Fruit fly (Drosophila melanogaster): ENCODE data around the gene ttm2.
A peak's percentile ranks its signal among the peaks of the same experiment; 100 is the strongest.

The ttm2 gene

dm6 chr3L:265808-266207 lies 9.1 kb upstream of the ttm2 start, which contains the start of gene CG34263:
Gene CG34263 (minus strand): TSS chr3L:265908.
- TF ChIP-seq woc (GFP tag; optimal IDR thresholded peaks at IDR 0.05) = no peak
- no peak for TF ChIP-seq Hr83 (GFP tag; optimal IDR thresholded peaks at IDR 0.05; ENCODE audit: poor library complexity, severe bottlenecking)
- TF ChIP-seq CG9705 (GFP tag; optimal IDR thresholded peaks at IDR 0.05) = no peak
- no peak for TF ChIP-seq rgr (GFP tag; optimal IDR thresholded peaks at IDR 0.05)
- no peak for TF ChIP-seq foxo (GFP tag; optimal IDR thresholded peaks at IDR 0.05)
- TF ChIP-seq tai (GFP tag; optimal IDR thresholded peaks at IDR 0.05) = no peak
- TF ChIP-seq psq (GFP tag; optimal IDR thresholded peaks at IDR 0.05) = no peak
- no peak for TF ChIP-seq CG32264 (GFP tag; optimal IDR thresholded peaks at IDR 0.05)
- TF ChIP-seq pan (optimal IDR thresholded peaks at IDR 0.05) = no peak
- TF ChIP-seq sage (GFP tag; optimal IDR thresholded peaks at IDR 0.05) = no peak
- TF ChIP-seq OdsH (GFP tag; optimal IDR thresholded peaks at IDR 0.05) = no peak
- no peak for TF ChIP-seq Myc (optimal IDR thresholded peaks at IDR 0.05)
- no peak for TF ChIP-seq Dif (GFP tag; optimal IDR thresholded peaks at IDR 0.05; ENCODE audit: partially characterized antibody)

- TF ChIP-seq dsf (GFP tag; optimal IDR thresholded peaks at IDR 0.05; ENCODE audit: borderline replicate concordance) = no peak
- TF ChIP-seq usp (GFP tag; optimal IDR thresholded peaks at IDR 0.05) = no peak
- TF ChIP-seq dmrt93B (GFP tag; optimal IDR thresholded peaks at IDR 0.05) = no peak
- TF ChIP-seq fru (GFP tag; optimal IDR thresholded peaks at IDR 0.05) = no peak
- TF ChIP-seq sv (GFP tag; optimal IDR thresholded peaks at IDR 0.05) = no peak
- TF ChIP-seq Myc (optimal IDR thresholded peaks at IDR 0.05) = no peak
- TF ChIP-seq lola (GFP tag; optimal IDR thresholded peaks at IDR 0.05) = no peak
- no peak for TF ChIP-seq woc (GFP tag; optimal IDR thresholded peaks at IDR 0.05)
- no peak for TF ChIP-seq Abd-B (GFP tag; optimal IDR thresholded peaks at IDR 0.05)
- no peak for TF ChIP-seq psq (GFP tag; optimal IDR thresholded peaks at IDR 0.05)
- TF ChIP-seq br (GFP tag; optimal IDR thresholded peaks at IDR 0.05) = no peak
- TF ChIP-seq Dif (GFP tag; optimal IDR thresholded peaks at IDR 0.05; ENCODE audit: partially characterized antibody) = no peak
- TF ChIP-seq sage (GFP tag; optimal IDR thresholded peaks at IDR 0.05) = no peak
- TF ChIP-seq CrebA (GFP tag; optimal IDR thresholded peaks at IDR 0.05; ENCODE audit: borderline replicate concordance) = no peak
- TF ChIP-seq CG32264 (GFP tag; optimal IDR thresholded peaks at IDR 0.05) = no peak
- no peak for TF ChIP-seq Vsx2 (GFP tag; optimal IDR thresholded peaks at IDR 0.05; ENCODE audit: partially characterized antibody)
- no peak for TF ChIP-seq Dfd (GFP tag; optimal IDR thresholded peaks at IDR 0.05)
Measured at dm6 chr3L:267083-267482, 7.9 kb upstream of the ttm2 start, which contains the start of gene miple1. Gene miple1 (plus strand): TSS chr3L:267299.

- TF ChIP-seq CrebA (GFP tag; optimal IDR thresholded peaks at IDR 0.05; ENCODE audit: borderline replicate concordance) = no peak
- no peak for TF ChIP-seq Mio (GFP tag; optimal IDR thresholded peaks at IDR 0.05)
Measured at dm6 chr3L:267618-268017, 7.3 kb upstream of the ttm2 start.

dm6 chr3L:270760-271500 lies 4.0 kb upstream of the ttm2 start, which contains the start of gene miple2:
Gene miple2 (plus strand): TSS chr3L:271200.
- peak; percentile 22 for TF ChIP-seq Hnf4 (GFP tag; optimal IDR thresholded peaks at IDR 0.05)
- peak; percentile 71 for TF ChIP-seq fru (GFP tag; optimal IDR thresholded peaks at IDR 0.05)
- peak; percentile 49 for TF ChIP-seq sage (GFP tag; optimal IDR thresholded peaks at IDR 0.05)
- no peak for TF ChIP-seq usp (GFP tag; optimal IDR thresholded peaks at IDR 0.05)
- TF ChIP-seq psq (GFP tag; optimal IDR thresholded peaks at IDR 0.05) = peak; percentile 45
- TF ChIP-seq h (GFP tag; optimal IDR thresholded peaks at IDR 0.05) = peak; percentile 70
- TF ChIP-seq N (GFP tag; optimal IDR thresholded peaks at IDR 0.05) = no peak
- peak; percentile 61 for TF ChIP-seq ey (GFP tag; optimal IDR thresholded peaks at IDR 0.05)
- peak; percentile 56 for TF ChIP-seq rgr (GFP tag; optimal IDR thresholded peaks at IDR 0.05)
- no peak for TF ChIP-seq Myc (optimal IDR thresholded peaks at IDR 0.05)
- TF ChIP-seq Vsx2 (GFP tag; optimal IDR thresholded peaks at IDR 0.05; ENCODE audit: partially characterized antibody) = no peak
- no peak for TF ChIP-seq brk (GFP tag; optimal IDR thresholded peaks at IDR 0.05)
- TF ChIP-seq Mio (GFP tag; optimal IDR thresholded peaks at IDR 0.05) = no peak
- no peak for TF ChIP-seq dl (GFP tag; optimal IDR thresholded peaks at IDR 0.05; ENCODE audit: insufficient read depth in 1 of 2, partially characterized antibody in 2 of 2)
- TF ChIP-seq dmrt93B (GFP tag; optimal IDR thresholded peaks at IDR 0.05) = peak; percentile 43
- peak in 1 of 2 experiments; percentile 64 for TF ChIP-seq foxo (GFP tag; optimal IDR thresholded peaks at IDR 0.05)
- peak; percentile 50 for TF ChIP-seq HLH106 (tag; optimal IDR thresholded peaks at IDR 0.05)
- TF ChIP-seq Jra (GFP tag; optimal IDR thresholded peaks at IDR 0.05) = no peak
- peak; percentile 53 for TF ChIP-seq Rel (GFP tag; optimal IDR thresholded peaks at IDR 0.05)
- TF ChIP-seq Rel (tag; optimal IDR thresholded peaks at IDR 0.05) = no peak
- no peak for TF ChIP-seq Hr78 (GFP tag; optimal IDR thresholded peaks at IDR 0.05)
- no peak for TF ChIP-seq Dif (GFP tag; optimal IDR thresholded peaks at IDR 0.05; ENCODE audit: partially characterized antibody)
- TF ChIP-seq dsf (GFP tag; optimal IDR thresholded peaks at IDR 0.05; ENCODE audit: borderline replicate concordance) = no peak
- peak; percentile 52 for TF ChIP-seq woc (GFP tag; optimal IDR thresholded peaks at IDR 0.05)
- TF ChIP-seq tai (GFP tag; optimal IDR thresholded peaks at IDR 0.05) = no peak
- peak; percentile 67 for TF ChIP-seq OdsH (GFP tag; optimal IDR thresholded peaks at IDR 0.05)
- TF ChIP-seq CrebA (GFP tag; optimal IDR thresholded peaks at IDR 0.05; ENCODE audit: borderline replicate concordance) = peak; percentile 58
- TF ChIP-seq Hr83 (GFP tag; optimal IDR thresholded peaks at IDR 0.05; ENCODE audit: poor library complexity, severe bottlenecking) = no peak
- no peak for TF ChIP-seq lola (GFP tag; optimal IDR thresholded peaks at IDR 0.05)
- peak; percentile 54 for TF ChIP-seq Sp1 (GFP tag; optimal IDR thresholded peaks at IDR 0.05)
- TF ChIP-seq Abd-B (GFP tag; optimal IDR thresholded peaks at IDR 0.05) = no peak
- TF ChIP-seq sv (GFP tag; optimal IDR thresholded peaks at IDR 0.05) = peak; percentile 25
- no peak for TF ChIP-seq jim (GFP tag; optimal IDR thresholded peaks at IDR 0.05)
- TF ChIP-seq GATAd (GFP tag; optimal IDR thresholded peaks at IDR 0.05) = no peak
- no peak for TF ChIP-seq pan (optimal IDR thresholded peaks at IDR 0.05)
- peak; percentile 35 for TF ChIP-seq br (GFP tag; optimal IDR thresholded peaks at IDR 0.05)

Measured in whole organism, wandering third instar larva.